Fruit fly (Drosophila melanogaster): ENCODE measurements around the gene mip130.

Gene mip130

DNA sequence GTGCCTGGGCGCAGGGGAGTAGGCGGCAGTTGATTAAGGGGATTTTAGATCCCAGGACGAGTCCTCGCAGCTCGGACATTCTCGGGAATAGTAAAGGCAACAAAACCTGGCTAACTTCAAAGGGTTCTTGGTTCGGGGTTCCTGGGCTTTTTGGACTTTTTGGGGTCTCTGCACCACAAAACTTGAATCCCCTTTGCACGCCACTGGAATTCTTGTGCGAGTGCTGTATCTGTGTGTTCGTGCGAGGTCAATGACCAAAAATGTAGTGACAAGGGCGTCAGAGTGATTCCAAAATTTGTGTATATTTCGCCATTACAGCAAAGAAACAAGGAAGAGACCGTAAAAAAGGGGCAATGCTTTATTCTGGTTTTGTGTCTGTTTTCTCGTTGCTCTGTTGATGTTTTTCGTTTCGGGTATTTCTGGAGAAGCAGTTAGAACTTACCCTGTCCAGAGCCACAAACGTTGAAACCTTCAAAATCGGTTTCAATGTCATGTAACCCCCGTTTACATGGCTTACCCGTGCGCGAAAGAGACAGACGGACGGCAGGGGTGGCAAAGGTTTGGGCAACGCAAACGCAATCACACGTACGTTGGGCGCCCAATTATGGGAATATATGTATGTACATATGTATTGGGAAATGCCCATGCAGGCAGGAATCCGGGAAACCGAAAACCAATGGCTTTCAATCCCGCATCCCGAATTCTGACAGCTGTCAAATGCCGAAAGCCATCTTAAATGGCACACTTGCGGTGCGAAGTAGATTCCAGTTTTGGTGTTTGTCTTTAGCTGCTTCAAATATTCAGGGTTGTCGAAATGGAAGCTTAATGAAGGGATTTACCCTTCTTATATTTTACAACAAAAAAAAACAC, 36.4 kb downstream of the mip130 start (continued):
- TF ChIP-seq CG13287 (GFP tag; IDR thresholded peaks at IDR 0.05; ENCODE audit: partially characterized antibody) = no peak
- peak; percentile 63; the same call in 2 of the 3 replicates for TF ChIP-seq zfh1 (GFP tag; IDR thresholded peaks at IDR 0.05)
- TF ChIP-seq CG8924 (tag; optimal IDR thresholded peaks at IDR 0.05) = no peak
- no peak for TF ChIP-seq dm (GFP tag; optimal IDR thresholded peaks at IDR 0.05)
- no peak for TF ChIP-seq Dfd (GFP tag; optimal IDR thresholded peaks at IDR 0.05)
- peak; percentile 45 for TF ChIP-seq CG32772 (GFP tag; IDR thresholded peaks at IDR 0.05)
- peak; percentile 67 for TF ChIP-seq fd96Cb (tag; optimal IDR thresholded peaks at IDR 0.05)
- no peak for TF ChIP-seq sim (GFP tag; IDR thresholded peaks at IDR 0.05)
- no peak for TF ChIP-seq CG16863 (GFP tag; optimal IDR thresholded peaks at IDR 0.05)
- TF ChIP-seq inv (GFP tag; IDR thresholded peaks at IDR 0.05; ENCODE audit: partially characterized antibody) = no peak
- TF ChIP-seq D19A (tag; optimal IDR thresholded peaks at IDR 0.05) = no peak
- TF ChIP-seq Abd-B (GFP tag; optimal IDR thresholded peaks at IDR 0.05) = peak; percentile 24
- peak; percentile 42; the same call in 1 of the 3 replicates for TF ChIP-seq ase (GFP tag; IDR thresholded peaks at IDR 0.05)
- no peak for TF ChIP-seq psq (GFP tag; optimal IDR thresholded peaks at IDR 0.05)
- no peak for TF ChIP-seq slp2 (GFP tag; optimal IDR thresholded peaks at IDR 0.05)
- no peak for TF ChIP-seq CG10959 (GFP tag; IDR thresholded peaks at IDR 0.05)
- peak; percentile 62 for TF ChIP-seq CG8388 (GFP tag; optimal IDR thresholded peaks at IDR 0.05)
- peak; percentile 47 for TF ChIP-seq CG9932 (GFP tag; IDR thresholded peaks at IDR 0.05)
- peak; percentile 28; the same call in 1 of the 2 replicates for TF ChIP-seq ara (GFP tag; IDR thresholded peaks at IDR 0.05)
- no peak for TF ChIP-seq caup (GFP tag; optimal IDR thresholded peaks at IDR 0.05; ENCODE audit: severe bottlenecking)
- no peak for TF ChIP-seq en (GFP tag; optimal IDR thresholded peaks at IDR 0.05)
- peak; percentile 33; the same call in 1 of the 3 replicates for TF ChIP-seq B-H1 (GFP tag; IDR thresholded peaks at IDR 0.05)
- TF ChIP-seq tin (GFP tag; optimal IDR thresholded peaks at IDR 0.05) = peak; percentile 26
- TF ChIP-seq CG7556 (GFP tag; optimal IDR thresholded peaks at IDR 0.05) = no peak
- TF ChIP-seq CG1792 (GFP tag; optimal IDR thresholded peaks at IDR 0.05) = no peak
- TF ChIP-seq otp (GFP tag; IDR thresholded peaks at IDR 0.05) = peak; percentile 56; the same call in 1 of the 3 replicates
- no peak for TF ChIP-seq CG6765 (GFP tag; optimal IDR thresholded peaks at IDR 0.05)
- peak; percentile 47; the same call in 2 of the 3 replicates for TF ChIP-seq CG11695 (GFP tag; IDR thresholded peaks at IDR 0.05)
- no peak for TF ChIP-seq CG34376 (GFP tag; optimal IDR thresholded peaks at IDR 0.05)
- TF ChIP-seq ems (GFP tag; optimal IDR thresholded peaks at IDR 0.05) = peak; percentile 30
- TF ChIP-seq CoRest (tag; optimal IDR thresholded peaks at IDR 0.05) = no peak
- TF ChIP-seq tgo (GFP tag; IDR thresholded peaks at IDR 0.05) = peak; percentile 63
- peak; percentile 69 for TF ChIP-seq CG17568 (GFP tag; optimal IDR thresholded peaks at IDR 0.05)
- no peak for TF ChIP-seq Nf-YC (tag; optimal IDR thresholded peaks at IDR 0.05)
- no peak for TF ChIP-seq usp (GFP tag; optimal IDR thresholded peaks at IDR 0.05)
- no peak for TF ChIP-seq hth (optimal IDR thresholded peaks at IDR 0.05)
- TF ChIP-seq ci (GFP tag; IDR thresholded peaks at IDR 0.05) = peak; percentile 73; the same call in 2 of the 3 replicates
- TF ChIP-seq CG11696 (GFP tag; IDR thresholded peaks at IDR 0.05) = no peak
- TF ChIP-seq CG13424 (tag; optimal IDR thresholded peaks at IDR 0.05) = peak; percentile 25
- no peak for TF ChIP-seq oc (tag; optimal IDR thresholded peaks at IDR 0.05)
- TF ChIP-seq lilli (GFP tag; optimal IDR thresholded peaks at IDR 0.05) = peak; percentile 42
- TF ChIP-seq E2f1 (GFP tag; IDR thresholded peaks at IDR 0.05) = peak; percentile 14; the same call in 1 of the 2 replicates
- peak; percentile 5 for TF ChIP-seq abd-A (tag; optimal IDR thresholded peaks at IDR 0.05)
- TF ChIP-seq CG10979 (tag; optimal IDR thresholded peaks at IDR 0.05) = peak; percentile 50
- TF ChIP-seq odd (GFP tag; optimal IDR thresholded peaks at IDR 0.05) = no peak
- peak; percentile 71 for TF ChIP-seq Gug (GFP tag; IDR thresholded peaks at IDR 0.05)
- TF ChIP-seq slbo (GFP tag; IDR thresholded peaks at IDR 0.05) = peak; percentile 73
- TF ChIP-seq CG12744 (GFP tag; optimal IDR thresholded peaks at IDR 0.05) = no peak
- 0 out of 2 replicates have a peak, but pooled peaks have one; percentile 38 for TF ChIP-seq CG5953 (GFP tag; IDR thresholded peaks at IDR 0.05)
- no peak for TF ChIP-seq bowl (GFP tag; IDR thresholded peaks at IDR 0.05)
